Worm (Caenorhabditis elegans) whole organism, late embryonic: ENCODE data around the gene R04D3.4.
A peak's percentile ranks its signal among the peaks of the same experiment; 100 is the strongest.

Experiments
- C08G9.2 ChIP-seq: sonication (generic microtip); optimal IDR thresholded peaks from 2 replicates; lab custom pipeline; 2016; ENCODE audit warnings: mild to moderate bottlenecking, missing genetic modification characterization, moderate library complexity, missing compliant biosample characterization
- C38D4.7 ChIP-seq: fragments of 200-800 bp; sonication (Bioruptor generic); optimal IDR thresholded peaks from 2 replicates; lab custom pipeline; 2018; ENCODE audit warnings: mild to moderate bottlenecking, missing genetic modification characterization, moderate library complexity, missing compliant biosample characterization
- K02D7.2 ChIP-seq: sonication (generic microtip); optimal IDR thresholded peaks from 2 replicates; lab custom pipeline; 2017; ENCODE audit warnings: mild to moderate bottlenecking, missing genetic modification characterization, missing compliant biosample characterization
- T23F11.4 ChIP-seq: fragments of 200-800 bp; sonication (Bioruptor generic); optimal IDR thresholded peaks from 2 replicates; lab custom pipeline; 2018; ENCODE audit warnings: mild to moderate bottlenecking, missing genetic modification characterization, missing compliant biosample characterization
- ceh-18 ChIP-seq: sonication (generic microtip); optimal IDR thresholded peaks from 2 replicates; lab custom pipeline; 2016; ENCODE audit warnings: missing genetic modification characterization, missing compliant biosample characterization
- ceh-19 ChIP-seq: fragments of 200-800 bp; sonication (Bioruptor generic); optimal IDR thresholded peaks from 2 replicates; lab custom pipeline; 2018; ENCODE audit warnings: mild to moderate bottlenecking, missing genetic modification characterization, missing compliant biosample characterization
- ceh-22 ChIP-seq: sonication (generic microtip); optimal IDR thresholded peaks from 2 replicates; lab custom pipeline; 2017; ENCODE audit warnings: missing biosample characterization, missing genetic modification characterization
- ceh-24 ChIP-seq: sonication (generic microtip); optimal IDR thresholded peaks from 2 replicates; lab custom pipeline; 2016; ENCODE audit warnings: mild to moderate bottlenecking, missing genetic modification characterization, missing compliant biosample characterization
- ceh-30 ChIP-seq: fragments of 150-350 bp; optimal IDR thresholded peaks from 2 replicates; lab custom pipeline; 2014; ENCODE audit warnings: missing biosample characterization, missing genetic modification characterization
- ceh-31 ChIP-seq: sonication (generic microtip); optimal IDR thresholded peaks from 2 replicates; lab custom pipeline; 2016; ENCODE audit warnings: missing genetic modification characterization, missing compliant biosample characterization
- ceh-34 ChIP-seq: sonication (generic microtip); optimal IDR thresholded peaks from 2 replicates; lab custom pipeline; 2016; ENCODE audit warnings: mild to moderate bottlenecking, missing genetic modification characterization, missing compliant biosample characterization
- ceh-45 ChIP-seq: fragments of 200-800 bp; sonication (Bioruptor generic); IDR thresholded peaks from 2 replicates; pipeline ENCODE4 v1.3.6; 2022; ENCODE audit warnings: missing genetic modification reagents, missing genetic modification characterization, missing compliant biosample characterization
- ceh-6 ChIP-seq: fragments of 200-800 bp; sonication (Bioruptor generic); optimal IDR thresholded peaks from 2 replicates; lab custom pipeline; 2018; ENCODE audit warnings: mild to moderate bottlenecking, missing genetic modification characterization, missing compliant biosample characterization
- ceh-9 ChIP-seq: sonication (generic microtip); optimal IDR thresholded peaks from 2 replicates; lab custom pipeline; 2016; ENCODE audit warnings: mild to moderate bottlenecking, missing genetic modification characterization, inconsistent platforms, missing compliant biosample characterization
- dve-1 ChIP-seq: sonication (generic microtip); optimal IDR thresholded peaks from 2 replicates; lab custom pipeline; 2017; ENCODE audit warnings: antibody characterized with exemption, mild to moderate bottlenecking, missing genetic modification characterization, missing compliant biosample characterization
- elt-2 ChIP-seq: sonication (generic microtip); optimal IDR thresholded peaks from 2 replicates; lab custom pipeline; 2016; ENCODE audit warnings: missing genetic modification reagents, missing genetic modification characterization, missing compliant biosample characterization
- fax-1 ChIP-seq: sonication (generic microtip); optimal IDR thresholded peaks from 2 replicates; lab custom pipeline; 2016; ENCODE audit warnings: missing genotype, missing genetic modification characterization, missing compliant biosample characterization
- fkh-10 ChIP-seq: fragments of 150-350 bp; optimal IDR thresholded peaks from 2 replicates; lab custom pipeline; 2014; ENCODE audit warnings: missing biosample characterization, missing genetic modification reagents, missing genetic modification characterization
- fkh-6 ChIP-seq: sonication (generic microtip); optimal IDR thresholded peaks from 2 replicates; lab custom pipeline; 2016; ENCODE audit warnings: missing genetic modification characterization, missing compliant biosample characterization
- gmeb-2 ChIP-seq: sonication (generic microtip); optimal IDR thresholded peaks from 2 replicates; lab custom pipeline; 2016; ENCODE audit warnings: missing genetic modification characterization, inconsistent platforms, missing compliant biosample characterization
- hlh-13 ChIP-seq: fragments of 200-800 bp; sonication (Bioruptor generic); optimal IDR thresholded peaks from 2 replicates; lab custom pipeline; 2018; ENCODE audit warnings: mild to moderate bottlenecking, missing genetic modification characterization, missing compliant biosample characterization
- hlh-30 ChIP-seq: sonication (generic microtip); optimal IDR thresholded peaks from 2 replicates; lab custom pipeline; 2017; ENCODE audit warnings: antibody characterized with exemption, missing genetic modification characterization, missing compliant biosample characterization; ENCODE audit not compliant: insufficient read depth
- hlh-6 ChIP-seq: sonication (generic microtip); optimal IDR thresholded peaks from 2 replicates; lab custom pipeline; 2016; ENCODE audit warnings: missing genotype, missing genetic modification characterization, missing compliant biosample characterization
- hlh-8 ChIP-seq: sonication (generic microtip); optimal IDR thresholded peaks from 2 replicates; lab custom pipeline; 2016; ENCODE audit warnings: missing genotype, missing genetic modification characterization, missing compliant biosample characterization
- lim-6 ChIP-seq: sonication (generic microtip); optimal IDR thresholded peaks from 2 replicates; lab custom pipeline; 2016; ENCODE audit warnings: missing genetic modification characterization, missing compliant biosample characterization
- lin-11 ChIP-seq: fragments of 200-800 bp; sonication (Bioruptor generic); optimal IDR thresholded peaks from 2 replicates; lab custom pipeline; 2018; ENCODE audit warnings: mild to moderate bottlenecking, missing genetic modification characterization, missing compliant biosample characterization
- madf-2 ChIP-seq: sonication (generic microtip); optimal IDR thresholded peaks from 2 replicates; lab custom pipeline; 2017; ENCODE audit warnings: missing genetic modification characterization, missing compliant biosample characterization
- nfya-1 ChIP-seq: sonication (generic microtip); optimal IDR thresholded peaks from 2 replicates; lab custom pipeline; 2017; ENCODE audit warnings: missing genetic modification characterization, mild to moderate bottlenecking, missing compliant biosample characterization, antibody characterized with exemption, moderate library complexity
- nhr-11 ChIP-seq: fragments of 150-350 bp; optimal IDR thresholded peaks from 2 replicates; lab custom pipeline; 2014; ENCODE audit warnings: missing biosample characterization, missing genetic modification characterization
- nhr-232 ChIP-seq: sonication (generic microtip); optimal IDR thresholded peaks from 2 replicates; lab custom pipeline; 2016; ENCODE audit warnings: missing genetic modification characterization, missing compliant biosample characterization
- pag-3 ChIP-seq: sonication (generic microtip); optimal IDR thresholded peaks from 2 replicates; lab custom pipeline; 2016; ENCODE audit warnings: missing compliant biosample characterization, missing genetic modification characterization, borderline replicate concordance
- pat-9 ChIP-seq: fragments of 200-800 bp; sonication (Bioruptor generic); optimal IDR thresholded peaks from 2 replicates; lab custom pipeline; 2018; ENCODE audit warnings: mild to moderate bottlenecking, missing genetic modification characterization, moderate library complexity, missing compliant biosample characterization
- pax-1 ChIP-seq: fragments of 150-350 bp; optimal IDR thresholded peaks from 2 replicates; lab custom pipeline; 2014; ENCODE audit warnings: missing biosample characterization, missing genetic modification characterization
- pha-2 ChIP-seq: sonication (generic microtip); optimal IDR thresholded peaks from 2 replicates; lab custom pipeline; 2017; ENCODE audit warnings: mild to moderate bottlenecking, missing genetic modification characterization, missing compliant biosample characterization
- pqm-1 ChIP-seq: sonication (generic microtip); optimal IDR thresholded peaks from 2 replicates; lab custom pipeline; 2016; ENCODE audit warnings: missing genetic modification characterization, missing compliant biosample characterization
- pros-1 ChIP-seq: fragments of 150-350 bp; optimal IDR thresholded peaks from 2 replicates; lab custom pipeline; 2014; ENCODE audit warnings: missing biosample characterization, missing genetic modification reagents, missing genetic modification characterization
- ref-2 ChIP-seq: sonication (generic microtip); optimal IDR thresholded peaks from 2 replicates; lab custom pipeline; 2016; ENCODE audit warnings: missing genetic modification characterization, missing compliant biosample characterization
- sdc-2 ChIP-seq: sonication (generic microtip); optimal IDR thresholded peaks from 2 replicates; lab custom pipeline; 2016; ENCODE audit warnings: missing genotype, missing genetic modification characterization, missing compliant biosample characterization
- tbx-2 ChIP-seq: sonication (generic microtip); optimal IDR thresholded peaks from 2 replicates; lab custom pipeline; 2016; ENCODE audit warnings: missing genetic modification characterization, missing compliant biosample characterization
- tbx-7 ChIP-seq: sonication (generic microtip); optimal IDR thresholded peaks from 2 replicates; lab custom pipeline; 2016; ENCODE audit warnings: missing genotype, missing genetic modification characterization, missing compliant biosample characterization
- unc-3 ChIP-seq, 2 experiments: fragments of 200-800 bp in 1 of 2; sonication (Bioruptor generic) in 1 of 2; sonication (generic microtip) in 1 of 2; conservative IDR thresholded peaks in 1 of 2; optimal IDR thresholded peaks in 1 of 2; 2 replicates each; pipeline versions ENCODE4 v1.3.6 to Lab custom; 2016 to 2022; ENCODE audit warnings: missing compliant biosample characterization in 2 of 2, missing genetic modification characterization in 2 of 2, missing genetic modification reagents in 1 of 2
- unc-42 ChIP-seq: sonication (generic microtip); optimal IDR thresholded peaks from 2 replicates; lab custom pipeline; 2016; ENCODE audit warnings: missing genotype, missing genetic modification characterization, missing compliant biosample characterization
- unc-55 ChIP-seq: sonication (generic microtip); optimal IDR thresholded peaks from 2 replicates; lab custom pipeline; 2017; ENCODE audit warnings: missing biosample characterization, missing genetic modification reagents, missing genetic modification characterization
- unc-86 ChIP-seq: sonication (generic microtip); optimal IDR thresholded peaks from 2 replicates; lab custom pipeline; 2016; ENCODE audit warnings: missing genetic modification characterization, missing compliant biosample characterization
- zip-5 ChIP-seq: sonication (generic microtip); optimal IDR thresholded peaks from 2 replicates; lab custom pipeline; 2016; ENCODE audit warnings: missing genetic modification characterization, missing compliant biosample characterization
- ztf-16 ChIP-seq: sonication (generic microtip); optimal IDR thresholded peaks from 2 replicates; lab custom pipeline; 2017; ENCODE audit warnings: missing genetic modification characterization, missing compliant biosample characterization

The R04D3.4 gene

ce11 chrX:13308745-13309144, 20.1 kb upstream of the R04D3.4 start, which contains the start of gene srxa-8:
Gene srxa-8 (minus strand): TSS chrX:13308845.
- no peak for TF ChIP-seq ceh-19 (GFP tag; lab: Kevin White, UChicago)
- no peak for TF ChIP-seq ceh-45 (GFP tag; lab: Robert Waterston, UW)
- no peak for TF ChIP-seq pros-1 (tag; lab: Kevin White, UChicago)
- TF ChIP-seq ztf-16 (tag; lab: Kevin White, UChicago) = no peak
- TF ChIP-seq T23F11.4 (GFP tag; lab: Kevin White, UChicago) = no peak
- no peak for TF ChIP-seq nhr-232 (tag; lab: Kevin White, UChicago)
- TF ChIP-seq dve-1 = no peak

DNA sequence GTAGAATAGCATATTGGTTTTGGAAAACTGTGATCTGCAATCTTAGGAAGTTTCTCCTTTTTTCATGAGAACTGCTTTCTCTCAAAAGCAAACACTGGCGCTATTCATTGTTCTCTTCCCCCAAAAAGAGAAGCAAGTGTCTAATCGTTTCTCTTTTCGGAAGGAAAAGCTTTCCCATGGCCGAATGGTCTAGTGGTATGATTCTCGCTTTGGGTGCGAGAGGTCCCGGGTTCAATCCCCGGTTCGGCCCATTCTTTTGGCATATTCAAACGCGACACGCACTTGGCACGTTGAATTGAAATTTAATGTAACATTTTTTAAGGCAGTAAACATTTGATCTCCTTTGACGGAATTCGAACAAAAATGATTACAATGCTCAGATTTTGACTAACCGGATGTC, 19.2 kb upstream of the R04D3.4 start:
- TF ChIP-seq lim-6 (no peak), ceh-18 (tag; lab: Kevin White, UChicago) (no peak), hlh-13 (GFP tag; lab: Kevin White, UChicago) (no peak), ceh-30 (tag; lab: Kevin White, UChicago) (no peak), ceh-31 (no peak), fkh-10 (GFP tag; lab: Kevin White, UChicago) (no peak), pros-1 (tag; lab: Kevin White, UChicago) (no peak), fax-1 (tag; lab: Kevin White, UChicago) (no peak), unc-55 (GFP tag; lab: Kevin White, UChicago) (no peak), T23F11.4 (GFP tag; lab: Kevin White, UChicago) (no peak), pqm-1 (tag; lab: Kevin White, UChicago) (no peak), hlh-6 (no peak)

DNA sequence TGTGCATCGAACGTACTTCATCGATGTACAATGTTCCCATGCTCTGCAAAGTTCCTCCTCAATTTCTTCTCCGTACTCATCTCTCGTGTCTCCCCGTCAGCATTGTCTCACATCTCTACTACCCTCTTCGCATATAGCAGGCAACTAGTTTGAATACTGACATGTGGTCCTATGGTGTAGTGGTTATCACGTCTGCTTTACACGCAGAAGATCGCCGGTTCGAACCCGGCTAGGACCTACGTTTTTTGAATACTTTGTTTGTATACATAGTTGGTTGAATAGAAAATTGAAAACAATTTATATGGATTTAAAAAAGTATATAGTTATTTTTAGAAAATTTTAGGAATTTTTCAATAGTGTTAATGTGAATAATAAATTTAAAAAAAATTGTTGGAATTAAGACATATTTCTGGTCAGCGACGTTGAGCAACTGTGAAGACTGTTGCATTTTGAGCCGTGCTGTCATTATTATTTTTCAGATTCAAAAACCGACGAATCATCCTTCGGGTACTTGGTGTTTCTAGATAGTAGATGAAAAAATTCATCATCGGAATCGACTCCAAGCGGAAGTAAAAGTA, 18.3 kb upstream of the R04D3.4 start:
- TF ChIP-seq pros-1 (tag; lab: Kevin White, UChicago) = peak; percentile 66
- TF ChIP-seq ceh-22 (tag; lab: Kevin White, UChicago) = no peak
- peak; percentile 91 for TF ChIP-seq ceh-34 (tag; lab: Kevin White, UChicago)
- peak; percentile 67 for TF ChIP-seq zip-5 (tag; lab: Kevin White, UChicago)
- peak; percentile 71 for TF ChIP-seq C08G9.2 (tag; lab: Kevin White, UChicago)
- peak; percentile 88 for TF ChIP-seq C38D4.7 (GFP tag; lab: Kevin White, UChicago)
- peak; percentile 95 for TF ChIP-seq dve-1
- no peak for TF ChIP-seq pax-1
- peak; percentile 93 for TF ChIP-seq pat-9 (tag; lab: Kevin White, UChicago)
- TF ChIP-seq unc-86 = peak; percentile 91
- peak; percentile 83 for TF ChIP-seq ceh-24 (tag; lab: Kevin White, UChicago)
- TF ChIP-seq ceh-45 (GFP tag; lab: Robert Waterston, UW) = peak; percentile 89
- TF ChIP-seq pqm-1 (tag; lab: Kevin White, UChicago) = peak; percentile 53
- peak; percentile 94 for TF ChIP-seq ceh-6 (GFP tag; lab: Kevin White, UChicago)
- TF ChIP-seq hlh-6 = peak; percentile 89
- peak; percentile 93 for TF ChIP-seq hlh-8 (tag; lab: Kevin White, UChicago)
- TF ChIP-seq nfya-1 (tag; lab: Kevin White, UChicago) = peak; percentile 80
- TF ChIP-seq sdc-2 = peak; percentile 91
- TF ChIP-seq lin-11 (tag; lab: Kevin White, UChicago) = peak; percentile 90
- peak; percentile 89 for TF ChIP-seq fkh-6 (tag; lab: Kevin White, UChicago)
- peak; percentile 29 for TF ChIP-seq tbx-7 (tag; lab: Kevin White, UChicago)
- peak; percentile 77 for TF ChIP-seq ceh-9
- peak; percentile 83 for TF ChIP-seq fkh-10 (GFP tag; lab: Kevin White, UChicago)
- TF ChIP-seq nhr-11 (tag; lab: Kevin White, UChicago) = no peak
- TF ChIP-seq elt-2 (tag; lab: Kevin White, UChicago) = peak; percentile 94
- TF ChIP-seq fax-1 (tag; lab: Kevin White, UChicago) = peak; percentile 87
- peak; percentile 83 for TF ChIP-seq ref-2 (tag; lab: Kevin White, UChicago)
- TF ChIP-seq unc-42 (tag; lab: Kevin White, UChicago) = peak; percentile 68
- peak; percentile 91 for TF ChIP-seq unc-3 (GFP tag; conservative IDR thresholded peaks at IDR 0.05; lab: Robert Waterston, UW)
- TF ChIP-seq unc-3 (tag; optimal IDR thresholded peaks at IDR 0.05; lab: Kevin White, UChicago) = peak; percentile 92
- peak; percentile 85 for TF ChIP-seq tbx-2 (tag; lab: Kevin White, UChicago)
- TF ChIP-seq pag-3 (tag; lab: Kevin White, UChicago) = peak; percentile 74
- TF ChIP-seq pha-2 (tag; lab: Kevin White, UChicago) = peak; percentile 84
- TF ChIP-seq ceh-19 (GFP tag; lab: Kevin White, UChicago) = peak; percentile 90
- peak; percentile 89 for TF ChIP-seq K02D7.2 (tag; lab: Kevin White, UChicago)
- TF ChIP-seq hlh-30 = peak; percentile 71
- TF ChIP-seq gmeb-2 = peak; percentile 94
- peak; percentile 78 for TF ChIP-seq ceh-18 (tag; lab: Kevin White, UChicago)
- peak; percentile 89 for TF ChIP-seq madf-2 (tag; lab: Kevin White, UChicago)
